Worm (Caenorhabditis elegans): ENCODE measurements around the gene ins-7.

DNA sequence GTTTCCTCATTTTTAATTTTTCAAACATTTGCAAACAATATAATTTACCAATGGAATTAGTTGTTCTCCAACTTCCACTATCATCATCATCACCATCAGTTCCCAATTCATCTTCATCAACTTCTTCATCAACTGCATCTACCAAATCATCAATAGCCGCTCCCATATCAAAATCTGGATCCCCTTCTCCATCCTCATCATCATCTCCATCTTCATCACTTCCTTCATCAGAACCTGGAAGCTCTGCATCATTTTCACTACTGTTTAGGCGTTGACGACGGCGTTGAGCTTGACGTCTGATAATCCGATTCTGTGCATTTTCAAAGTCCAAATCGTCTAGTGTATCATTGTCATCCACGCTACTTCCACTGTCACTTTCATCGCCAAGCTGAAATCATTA lies 15.2 kb upstream of the ins-7 start:
- TF ChIP-seq unc-30 (tag; optimal IDR thresholded peaks at IDR 0.05) (no peak), ztf-4 (tag; optimal IDR thresholded peaks at IDR 0.05) (no peak), lsy-2 (tag; optimal IDR thresholded peaks at IDR 0.05) (no peak), aha-1 (tag; optimal IDR thresholded peaks at IDR 0.05) (no peak), nhr-11 (tag; optimal IDR thresholded peaks at IDR 0.05) (no peak), snpc-4 (tag; optimal IDR thresholded peaks at IDR 0.05) (no peak), aly-2 (tag; optimal IDR thresholded peaks at IDR 0.05) (no peak), fos-1 (tag; optimal IDR thresholded peaks at IDR 0.05) (no peak), skn-1 (tag; optimal IDR thresholded peaks at IDR 0.05) (no peak), lin-13 (GFP tag; optimal IDR thresholded peaks at IDR 0.05) (no peak)
